Worm (Caenorhabditis elegans): ENCODE measurements around the gene mpk-1.

DNA sequence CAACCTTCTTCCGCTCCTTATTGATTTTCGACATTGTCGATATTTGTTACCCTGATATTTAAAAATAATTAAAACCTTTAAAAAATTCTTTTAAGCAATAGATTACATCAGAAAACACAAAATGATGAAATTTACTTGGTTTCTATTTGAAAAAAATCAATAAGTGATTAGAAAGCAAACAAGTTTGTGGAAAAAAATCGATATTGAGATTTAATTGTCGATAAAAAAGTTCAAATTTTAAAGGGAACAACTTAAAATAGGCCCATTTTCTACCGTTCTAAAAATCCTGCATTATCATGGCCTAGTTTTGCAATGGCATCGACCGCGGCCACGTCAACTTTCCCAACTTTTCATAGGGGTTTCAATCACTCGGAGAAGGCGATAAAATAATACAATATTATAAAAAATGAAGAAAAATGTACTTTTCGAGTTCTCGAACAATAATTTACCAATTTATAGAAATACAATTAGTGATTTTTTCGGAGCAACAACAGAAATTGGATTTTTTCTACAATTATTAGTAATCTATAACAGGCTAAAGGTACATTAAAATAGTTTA lies 41.1 kb downstream of the mpk-1 start, which contains the start of gene lars-1:
- TF ChIP-seq nhr-11 (tag; optimal IDR thresholded peaks at IDR 0.05) (no peak), lin-13 (GFP tag; optimal IDR thresholded peaks at IDR 0.05) (no peak), ctbp-1 (GFP tag; IDR thresholded peaks at IDR 0.05) (no peak), R02D3.7 (tag; optimal IDR thresholded peaks at IDR 0.05) (no peak), F49E8.2 (tag; optimal IDR thresholded peaks at IDR 0.05; ENCODE audit: borderline replicate concordance) (no peak), ztf-11 (tag; optimal IDR thresholded peaks at IDR 0.05) (no peak), lin-39 (tag; optimal IDR thresholded peaks at IDR 0.05) (no peak), fkh-10 (GFP tag; optimal IDR thresholded peaks at IDR 0.05) (no peak), sdz-12 (GFP tag; optimal IDR thresholded peaks at IDR 0.05) (no peak), nhr-76 (tag; optimal IDR thresholded peaks at IDR 0.05) (no peak), snpc-4 (tag; optimal IDR thresholded peaks at IDR 0.05) (no peak), unc-62 (GFP tag; optimal IDR thresholded peaks at IDR 0.05 in 1 of 2) (no peak), unc-62 (tag; optimal IDR thresholded peaks at IDR 0.05) (no peak), pha-4 (GFP tag; IDR thresholded peaks at IDR 0.05) (no peak), pha-4 (tag; optimal IDR thresholded peaks at IDR 0.05) (no peak)
